Worm (Caenorhabditis elegans): ENCODE measurements around the gene Y57G7A.11.

Gene Y57G7A.11

DNA sequence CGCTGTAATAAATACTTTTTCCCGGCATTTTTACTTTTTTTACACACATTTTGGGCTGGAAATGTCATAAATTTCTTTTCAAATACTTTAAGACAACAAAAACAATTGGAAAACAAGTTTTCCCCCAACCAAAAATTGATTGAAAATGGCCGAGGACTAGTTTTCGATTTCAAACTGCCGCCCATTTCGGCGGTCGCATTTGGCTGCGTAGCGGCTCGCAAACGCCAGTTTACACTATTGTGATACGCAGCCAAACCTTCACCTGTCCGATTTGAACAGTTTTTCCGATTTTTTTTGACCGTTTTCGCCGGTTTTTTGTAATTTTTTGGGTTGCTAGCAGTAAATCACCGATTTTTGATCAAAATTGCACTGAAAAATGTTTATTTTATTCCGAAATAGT lies 43.7 kb upstream of the Y57G7A.11 start:
- TF ChIP-seq nhr-28 (tag; optimal IDR thresholded peaks at IDR 0.05) (no peak), lin-13 (tag; optimal IDR thresholded peaks at IDR 0.05) (peak; percentile 97), pha-4 (tag; optimal IDR thresholded peaks at IDR 0.05) (peak; percentile 87), mab-5 (tag; optimal IDR thresholded peaks at IDR 0.05) (no peak), nhr-12 (tag; optimal IDR thresholded peaks at IDR 0.05) (peak; percentile 16), bed-3 (GFP tag; optimal IDR thresholded peaks at IDR 0.05) (peak; percentile 22), sptf-1 (tag; optimal IDR thresholded peaks at IDR 0.05) (peak; percentile 91), elt-1 (tag; optimal IDR thresholded peaks at IDR 0.05; ENCODE audit: borderline replicate concordance, insufficient read depth) (peak; percentile 7), drap-1 (GFP tag; optimal IDR thresholded peaks at IDR 0.05) (peak; percentile 78), blmp-1 (tag; optimal IDR thresholded peaks at IDR 0.05) (peak; percentile 40), ces-1 (GFP tag; optimal IDR thresholded peaks at IDR 0.05) (peak; percentile 45), sem-2 (GFP tag; optimal IDR thresholded peaks at IDR 0.05) (peak; percentile 50), ceh-83 (GFP tag; optimal IDR thresholded peaks at IDR 0.05) (peak; percentile 69), nhr-237 (tag; optimal IDR thresholded peaks at IDR 0.05) (peak; percentile 96), mep-1 (tag; optimal IDR thresholded peaks at IDR 0.05) (peak; percentile 96), tbx-8 (GFP tag; optimal IDR thresholded peaks at IDR 0.05) (peak; percentile 66), ztf-11 (tag; optimal IDR thresholded peaks at IDR 0.05) (peak; percentile 48), zip-8 (tag; optimal IDR thresholded peaks at IDR 0.05) (no peak), unc-62 (GFP tag; optimal IDR thresholded peaks at IDR 0.05) (peak; percentile 54), nhr-76 (tag; optimal IDR thresholded peaks at IDR 0.05) (no peak), unc-120 (tag; optimal IDR thresholded peaks at IDR 0.05; ENCODE audit: poor library complexity, severe bottlenecking) (peak; percentile 74), snpc-4 (tag; optimal IDR thresholded peaks at IDR 0.05) (no peak), ham-2 (GFP tag; optimal IDR thresholded peaks at IDR 0.05) (peak; percentile 38), ceh-39 (tag; optimal IDR thresholded peaks at IDR 0.05) (peak; percentile 88), cnd-1 (tag; optimal IDR thresholded peaks at IDR 0.05) (peak; percentile 72), hlh-1 (tag; optimal IDR thresholded peaks at IDR 0.05) (peak; percentile 75), lin-32 (GFP tag; optimal IDR thresholded peaks at IDR 0.05) (peak; percentile 0), M03D4.4 (tag; optimal IDR thresholded peaks at IDR 0.05) (peak; percentile 84), elt-3 (tag; optimal IDR thresholded peaks at IDR 0.05) (no peak), ceh-43 (GFP tag; optimal IDR thresholded peaks at IDR 0.05) (peak; percentile 81), flh-1 (GFP tag; optimal IDR thresholded peaks at IDR 0.05) (no peak), unc-39 (tag; optimal IDR thresholded peaks at IDR 0.05) (no peak), mls-2 (tag; optimal IDR thresholded peaks at IDR 0.05) (peak; percentile 88), lsy-2 (tag; optimal IDR thresholded peaks at IDR 0.05) (peak; percentile 90), nhr-2 (tag; optimal IDR thresholded peaks at IDR 0.05) (peak; percentile 5)

DNA sequence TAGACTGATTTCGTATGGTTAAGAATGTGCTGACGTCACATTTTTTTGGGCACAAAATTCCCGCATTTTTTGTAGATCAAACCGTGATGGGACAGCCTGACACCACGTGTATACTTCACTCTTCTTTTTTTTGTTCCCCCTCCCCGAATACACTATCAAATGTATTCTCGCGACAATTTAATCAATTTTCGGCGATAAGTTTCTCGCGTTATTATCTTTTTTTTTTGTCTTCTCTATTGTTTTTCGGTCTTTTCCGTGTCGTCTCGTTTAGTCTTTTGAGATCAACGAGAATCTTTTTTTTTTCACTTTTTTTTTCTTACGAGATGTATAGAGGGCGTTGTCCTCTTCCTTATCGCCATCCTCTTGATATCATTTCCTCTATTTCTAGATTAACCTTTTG lies 38.6 kb upstream of the Y57G7A.11 start:
- no peak for TF ChIP-seq ham-2 (GFP tag; optimal IDR thresholded peaks at IDR 0.05)
- no peak for TF ChIP-seq unc-120 (tag; optimal IDR thresholded peaks at IDR 0.05; ENCODE audit: poor library complexity, severe bottlenecking)
- TF ChIP-seq snpc-4 (tag; optimal IDR thresholded peaks at IDR 0.05): no peak
- TF ChIP-seq mep-1 (tag; optimal IDR thresholded peaks at IDR 0.05): no peak
- TF ChIP-seq ceh-83 (GFP tag; optimal IDR thresholded peaks at IDR 0.05): no peak
- no peak for TF ChIP-seq elt-1 (tag; optimal IDR thresholded peaks at IDR 0.05; ENCODE audit: borderline replicate concordance, insufficient read depth)
- TF ChIP-seq sptf-1 (tag; optimal IDR thresholded peaks at IDR 0.05): no peak
- no peak for TF ChIP-seq nhr-12 (tag; optimal IDR thresholded peaks at IDR 0.05)

DNA sequence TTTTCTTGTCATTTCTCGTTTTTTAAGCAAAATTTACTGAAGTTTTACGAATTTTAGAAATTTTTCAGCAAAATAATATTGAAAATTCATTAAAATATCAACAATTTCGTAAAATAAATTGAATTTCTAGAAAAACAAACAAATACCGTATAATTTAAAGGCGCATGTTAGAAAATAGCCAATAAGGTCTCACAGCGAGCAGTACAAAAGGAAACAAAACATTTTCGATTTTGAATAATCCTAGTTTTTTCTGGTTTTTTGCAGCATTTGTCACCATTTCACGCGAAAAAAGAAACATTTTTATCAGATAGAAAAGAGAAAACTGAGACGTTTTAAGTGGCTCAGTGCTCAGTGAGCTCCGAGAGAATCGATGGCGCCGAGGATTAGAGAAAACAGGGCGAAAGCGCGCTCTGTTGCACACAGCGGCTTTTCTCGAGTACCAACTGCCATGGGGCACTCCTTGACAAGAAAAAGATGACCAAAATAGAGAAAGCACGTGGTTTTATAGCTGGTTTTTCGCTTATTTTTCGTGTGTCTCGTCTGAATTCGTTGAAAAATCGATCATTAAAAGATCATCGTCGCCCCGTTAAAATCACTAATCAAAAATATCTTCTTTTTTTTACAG lies 33.3 kb upstream of the Y57G7A.11 start, which contains the start of the genes alh-6 and fcho-1:
Gene alh-6 (minus strand): TSS at position 242 of the 625 bp plus-strand sequence.
Gene fcho-1 (plus strand): TSS at position 624 of the 625 bp plus-strand sequence.
- TF ChIP-seq cnd-1 (tag; optimal IDR thresholded peaks at IDR 0.05) (no peak), sptf-1 (tag; optimal IDR thresholded peaks at IDR 0.05) (peak; percentile 40), elt-1 (tag; optimal IDR thresholded peaks at IDR 0.05; ENCODE audit: borderline replicate concordance, insufficient read depth) (no peak), unc-120 (tag; optimal IDR thresholded peaks at IDR 0.05; ENCODE audit: poor library complexity, severe bottlenecking) (peak; percentile 39), ces-1 (GFP tag; optimal IDR thresholded peaks at IDR 0.05) (peak; percentile 4)

Data from whole organism, mixed stage, embryonic.